Fruit fly (Drosophila melanogaster) whole organism, embryonic: ENCODE measurements around the gene CG1494.

Experiments
- Abd-B ChIP-seq: fragments of 200-800 bp; sonication (Bioruptor generic); optimal IDR thresholded peaks from 2 replicates; lab custom pipeline; 2018; ENCODE audit warnings: missing biosample characterization, mild to moderate bottlenecking, missing genetic modification characterization, moderate library complexity
- Adf1 ChIP-seq: fragments of 200-800 bp; sonication (Bioruptor generic); IDR thresholded peaks from 2 replicates; pipeline ENCODE4 v1.3.6; 2022; ENCODE audit warnings: missing biosample characterization, missing genetic modification characterization
- Asciz ChIP-seq: fragments of 200-800 bp; sonication (Bioruptor generic); optimal IDR thresholded peaks from 2 replicates; lab custom pipeline; 2017; ENCODE audit warnings: missing biosample characterization, mild to moderate bottlenecking, missing genetic modification characterization, missing genetic modification reagents
- Bgb ChIP-seq: fragments of 200-800 bp; sonication (Bioruptor generic); IDR thresholded peaks from 2 replicates; pipeline ENCODE4 v1.3.6; 2022; ENCODE audit warnings: missing biosample characterization, missing genetic modification characterization; ENCODE audit not compliant: partially characterized antibody
- CG10209 ChIP-seq: fragments of 200-800 bp; sonication (Bioruptor generic); optimal IDR thresholded peaks from 3 replicates; lab custom pipeline; 2017; ENCODE audit warnings: missing biosample characterization, mild to moderate bottlenecking, missing genetic modification characterization, missing genetic modification reagents
- CG1024 ChIP-seq: fragments of 200-800 bp; sonication (Bioruptor generic); IDR thresholded peaks from 2 replicates; pipeline ENCODE4 v1.3.6; 2022; ENCODE audit warnings: missing biosample characterization, missing genetic modification characterization
- CG10431 ChIP-seq: fragments of 200-800 bp; sonication (Bioruptor generic); optimal IDR thresholded peaks from 3 replicates; lab custom pipeline; 2018; ENCODE audit warnings: missing biosample characterization, mild to moderate bottlenecking, missing genetic modification characterization
- CG10543 ChIP-seq: fragments of 200-800 bp; sonication (Bioruptor generic); optimal IDR thresholded peaks from 3 replicates; lab custom pipeline; 2017; ENCODE audit warnings: missing biosample characterization, mild to moderate bottlenecking, missing genetic modification characterization, moderate library complexity
- CG10565 ChIP-seq: fragments of 200-800 bp; sonication (Bioruptor generic); optimal IDR thresholded peaks from 3 replicates; lab custom pipeline; 2016; ENCODE audit warnings: missing biosample characterization, mild to moderate bottlenecking, missing genetic modification characterization
- CG11247 ChIP-seq: fragments of 200-800 bp; sonication (Bioruptor generic); IDR thresholded peaks from 2 replicates; pipeline ENCODE4 v1.3.6; 2022; ENCODE audit warnings: missing biosample characterization, missing genetic modification characterization
- CG11456 ChIP-seq: fragments of 200-800 bp; sonication (Bioruptor generic); IDR thresholded peaks from 3 replicates; pipeline ENCODE4 v1.3.6; 2022; ENCODE audit warnings: missing biosample characterization, missing genetic modification characterization
- CG11504 ChIP-seq: fragments of 200-800 bp; sonication (Bioruptor generic); optimal IDR thresholded peaks from 3 replicates; lab custom pipeline; 2019; ENCODE audit warnings: missing biosample characterization, mild to moderate bottlenecking, missing genetic modification characterization, moderate library complexity
- CG12071 ChIP-seq: fragments of 200-800 bp; sonication (Bioruptor generic); optimal IDR thresholded peaks from 3 replicates; lab custom pipeline; 2018; ENCODE audit warnings: missing biosample characterization, mild to moderate bottlenecking, missing genetic modification characterization
- CG12236 ChIP-seq: fragments of 200-800 bp; sonication (Bioruptor generic); optimal IDR thresholded peaks from 2 replicates; lab custom pipeline; 2016; ENCODE audit warnings: missing biosample characterization, missing genetic modification characterization
- CG12942 ChIP-seq: fragments of 200-800 bp; sonication (Bioruptor generic); optimal IDR thresholded peaks from 3 replicates; lab custom pipeline; 2016; ENCODE audit warnings: missing biosample characterization, missing genetic modification characterization
- CG14050 ChIP-seq: fragments of 200-800 bp; sonication (Bioruptor generic); IDR thresholded peaks from 3 replicates; pipeline ENCODE4 v1.3.6; 2022; ENCODE audit warnings: missing biosample characterization, missing genetic modification characterization
- CG14710 ChIP-seq: fragments of 200-800 bp; sonication (Bioruptor generic); optimal IDR thresholded peaks from 3 replicates; lab custom pipeline; 2019; ENCODE audit warnings: missing biosample characterization, mild to moderate bottlenecking, missing genetic modification characterization, moderate library complexity
- CG17568 ChIP-seq: fragments of 200-800 bp; sonication (Bioruptor generic); optimal IDR thresholded peaks from 2 replicates; lab custom pipeline; 2018; ENCODE audit warnings: missing biosample characterization, mild to moderate bottlenecking, missing genetic modification characterization, moderate library complexity
- CG17802 ChIP-seq: fragments of 200-800 bp; sonication (Bioruptor generic); optimal IDR thresholded peaks from 2 replicates; lab custom pipeline; 2018; ENCODE audit warnings: missing biosample characterization, mild to moderate bottlenecking, missing genetic modification characterization, moderate library complexity
- CG18011 ChIP-seq: fragments of 200-800 bp; sonication (Bioruptor generic); optimal IDR thresholded peaks from 2 replicates; lab custom pipeline; 2017; ENCODE audit warnings: missing biosample characterization, missing genetic modification characterization, mild to moderate bottlenecking, moderate library complexity, missing genotype
- CG2678 ChIP-seq: fragments of 200-800 bp; sonication (Bioruptor generic); optimal IDR thresholded peaks from 3 replicates; lab custom pipeline; 2019; ENCODE audit warnings: missing biosample characterization, mild to moderate bottlenecking, missing genetic modification characterization, moderate library complexity
- CG31441 ChIP-seq: fragments of 200-800 bp; sonication (Bioruptor generic); IDR thresholded peaks from 2 replicates; pipeline ENCODE4 v1.3.6; 2022; ENCODE audit warnings: missing biosample characterization, missing genetic modification characterization
- CG4424 ChIP-seq: fragments of 200-800 bp; sonication (Bioruptor generic); optimal IDR thresholded peaks from 3 replicates; lab custom pipeline; 2016; ENCODE audit warnings: missing biosample characterization, missing genetic modification characterization
- CG4617 ChIP-seq: fragments of 200-800 bp; sonication (Bioruptor generic); optimal IDR thresholded peaks from 3 replicates; lab custom pipeline; 2016; ENCODE audit warnings: missing biosample characterization, missing genetic modification characterization, borderline replicate concordance
- CG8765 ChIP-seq: fragments of 200-800 bp; sonication (Bioruptor generic); IDR thresholded peaks from 2 replicates; pipeline ENCODE4 v1.3.6; 2022; ENCODE audit warnings: missing biosample characterization, missing genetic modification characterization
- Fer3 ChIP-seq: fragments of 200-800 bp; sonication (Bioruptor generic); optimal IDR thresholded peaks from 2 replicates; lab custom pipeline; 2018; ENCODE audit warnings: missing biosample characterization, mild to moderate bottlenecking, missing genetic modification characterization, moderate library complexity
- HmgD ChIP-seq: fragments of 200-800 bp; sonication (Bioruptor generic); optimal IDR thresholded peaks from 3 replicates; lab custom pipeline; 2016; ENCODE audit warnings: missing biosample characterization, missing genetic modification characterization
- Hr51 ChIP-seq, 2 experiments: fragments of 200-800 bp; sonication (Bioruptor generic); optimal IDR thresholded peaks; 2 replicates in 1 of 2; 3 replicates in 1 of 2; lab custom pipeline; 2016 to 2018; ENCODE audit warnings: missing biosample characterization in 2 of 2, missing genetic modification characterization in 2 of 2, mild to moderate bottlenecking in 1 of 2, moderate library complexity in 1 of 2
- Optix ChIP-seq: fragments of 200-800 bp; sonication (Bioruptor generic); IDR thresholded peaks from 3 replicates; pipeline ENCODE4 v1.3.6; 2022; ENCODE audit warnings: missing biosample characterization, missing genetic modification characterization
- Ptx1 ChIP-seq: fragments of 200-800 bp; sonication (Bioruptor generic); IDR thresholded peaks from 2 replicates; pipeline ENCODE4 v1.3.6; 2022; ENCODE audit warnings: missing biosample characterization, missing genetic modification characterization
- Tbp ChIP-seq: fragments of >200 bp; optimal IDR thresholded peaks from 2 replicates; lab custom pipeline; 2018; ENCODE audit warnings: missing biosample characterization, missing genetic modification characterization
- Usf ChIP-seq: fragments of 200-800 bp; sonication (Bioruptor generic); optimal IDR thresholded peaks from 2 replicates; lab custom pipeline; 2017; ENCODE audit warnings: missing genotype, missing biosample characterization, missing genetic modification characterization
- amos ChIP-seq: fragments of 200-800 bp; sonication (Bioruptor generic); IDR thresholded peaks from 2 replicates; pipeline ENCODE4 v1.3.6; 2022; ENCODE audit warnings: missing biosample characterization, missing genetic modification characterization; ENCODE audit not compliant: partially characterized antibody
- chinmo ChIP-seq: fragments of 200-800 bp; sonication (Bioruptor generic); IDR thresholded peaks from 4 replicates; pipeline ENCODE4 v1.3.6; 2022; ENCODE audit warnings: missing biosample characterization, missing genetic modification characterization; ENCODE audit not compliant: partially characterized antibody
- dmrt11E ChIP-seq: fragments of 200-800 bp; sonication (Bioruptor generic); optimal IDR thresholded peaks from 3 replicates; lab custom pipeline; 2018; ENCODE audit warnings: missing biosample characterization, mild to moderate bottlenecking, missing genetic modification characterization, moderate library complexity
- dpn ChIP-seq, 2 experiments: fragments of 200-800 bp; sonication (Bioruptor generic); optimal IDR thresholded peaks; 3 replicates each; lab custom pipeline; 2016; ENCODE audit warnings: missing biosample characterization in 2 of 2, missing genetic modification characterization in 2 of 2
- ftz-f1 ChIP-seq: fragments of 200-800 bp; sonication (Bioruptor generic); optimal IDR thresholded peaks from 2 replicates; lab custom pipeline; 2016; ENCODE audit warnings: missing biosample characterization, missing genetic modification characterization
- gem ChIP-seq: fragments of 200-800 bp; sonication (Bioruptor generic); optimal IDR thresholded peaks from 2 replicates; lab custom pipeline; 2019; ENCODE audit warnings: missing biosample characterization, mild to moderate bottlenecking, missing genetic modification characterization, moderate library complexity
- lmd ChIP-seq: fragments of 200-800 bp; sonication (Bioruptor generic); IDR thresholded peaks from 2 replicates; pipeline ENCODE4 v1.3.6; 2022; ENCODE audit warnings: missing biosample characterization, missing genetic modification characterization
- nau ChIP-seq: fragments of 200-800 bp; sonication (Bioruptor generic); optimal IDR thresholded peaks from 3 replicates; lab custom pipeline; 2017; ENCODE audit warnings: missing biosample characterization, mild to moderate bottlenecking, missing genetic modification characterization, missing genetic modification reagents
- ranshi ChIP-seq: fragments of 200-800 bp; sonication (Bioruptor generic); IDR thresholded peaks from 2 replicates; pipeline ENCODE4 v1.3.6; 2022; ENCODE audit warnings: missing biosample characterization, missing genetic modification characterization
- ro ChIP-seq: fragments of 200-800 bp; sonication (Bioruptor generic); IDR thresholded peaks from 2 replicates; pipeline ENCODE4 v1.3.6; 2022; ENCODE audit warnings: missing biosample characterization, missing genetic modification characterization
- sc ChIP-seq, 3 experiments: fragments of >200 bp in 2 of 3; fragments of 200-800 bp in 1 of 3; sonication (Bioruptor generic) in 1 of 3; optimal IDR thresholded peaks; 2 replicates in 2 of 3; 3 replicates in 1 of 3; lab custom pipeline; 2017; ENCODE audit warnings: mild to moderate bottlenecking in 1 of 3, missing biosample characterization in 1 of 3, missing genetic modification characterization in 1 of 3, missing genetic modification reagents in 1 of 3
- slbo ChIP-seq: fragments of 200-800 bp; sonication (Bioruptor generic); IDR thresholded peaks from 2 replicates; pipeline ENCODE4 v1.3.6; 2022; ENCODE audit warnings: missing biosample characterization, missing genetic modification characterization
- stc ChIP-seq: fragments of 200-800 bp; sonication (Bioruptor generic); IDR thresholded peaks from 2 replicates; pipeline ENCODE4 v1.3.6; 2022; ENCODE audit warnings: missing biosample characterization, missing genetic modification characterization
- tgo ChIP-seq: fragments of 200-800 bp; sonication (Bioruptor generic); IDR thresholded peaks from 3 replicates; pipeline ENCODE4 v1.3.6; 2022; ENCODE audit warnings: missing biosample characterization, missing genetic modification characterization
- tx ChIP-seq: fragments of 200-800 bp; sonication (Bioruptor generic); optimal IDR thresholded peaks from 2 replicates; lab custom pipeline; 2016; ENCODE audit warnings: missing biosample characterization, missing genetic modification characterization
- unpg ChIP-seq: fragments of 200-800 bp; sonication (Bioruptor generic); optimal IDR thresholded peaks from 3 replicates; lab custom pipeline; 2018; ENCODE audit warnings: missing biosample characterization, mild to moderate bottlenecking, missing genetic modification characterization, moderate library complexity

CG1494 gene

DNA sequence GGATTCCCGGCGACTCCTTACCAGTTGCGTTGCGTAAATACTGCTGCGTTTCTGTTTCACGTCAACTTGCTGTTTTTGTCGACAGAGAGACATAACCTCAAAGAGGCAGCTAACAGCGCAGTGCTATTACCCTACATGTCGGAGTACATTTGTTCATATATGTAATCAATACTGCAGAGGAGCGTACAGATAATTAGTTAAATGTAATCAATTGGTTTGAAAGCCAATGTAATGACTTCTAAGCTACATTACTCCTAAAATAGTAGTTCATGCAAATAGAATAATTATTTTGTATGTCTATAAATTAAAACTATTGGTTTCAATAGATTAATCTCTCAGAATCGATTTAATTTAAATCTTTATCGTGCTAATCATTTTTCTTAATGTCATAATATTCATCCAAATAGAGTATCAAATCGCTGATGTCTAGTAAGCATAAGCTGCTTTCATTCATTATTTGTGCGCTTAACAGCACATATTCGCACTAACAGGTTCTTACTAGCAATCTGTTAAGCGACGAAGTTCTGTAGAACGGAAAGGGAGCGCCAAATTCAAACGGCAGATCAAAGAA, 34.2 kb downstream of the CG1494 start, which contains the start of the genes SLIRP1 and anox (continued):
- TF ChIP-seq amos (no peak), dmrt11E (tag; lab: Kevin White, UChicago) (peak; percentile 92), CG31441 (GFP tag; lab: Robert Waterston, UW) (peak; percentile 89), CG12071 (GFP tag; lab: Kevin White, UChicago) (peak; percentile 60), nau (peak; percentile 77), Adf1 (GFP tag; lab: Robert Waterston, UW) (peak; percentile 49), CG17568 (GFP tag; lab: Kevin White, UChicago) (no peak), dpn (GFP tag; optimal IDR thresholded peaks at IDR 0.05; lab: Kevin White, UChicago) (peak; percentile 78 to 87), CG10543 (GFP tag; lab: Kevin White, UChicago) (peak; percentile 77), Usf (peak; percentile 81), sc (optimal IDR thresholded peaks at IDR 0.05; lab: Kevin White, UChicago) (no peak), sc (GFP tag; optimal IDR thresholded peaks at IDR 0.05; lab: Kevin White, UChicago) (peak; percentile 72), stc (GFP tag; lab: Robert Waterston, UW) (peak; percentile 58), CG12236 (peak; percentile 76), CG4424 (GFP tag; lab: Kevin White, UChicago) (peak; percentile 89), CG10431 (GFP tag; lab: Kevin White, UChicago) (peak; percentile 70), CG11504 (peak; percentile 91), HmgD (peak; percentile 49), chinmo (no peak), CG12942 (GFP tag; lab: Kevin White, UChicago) (peak; percentile 82), CG11456 (peak; percentile 79; the same call in 1 of the 3 replicates), CG17802 (tag; lab: Kevin White, UChicago) (peak; percentile 40), CG11247 (GFP tag; lab: Robert Waterston, UW) (peak; percentile 73), Hr51 (GFP tag; optimal IDR thresholded peaks at IDR 0.05; lab: Kevin White, UChicago) (peak; percentile 39 to 92), CG14710 (tag; lab: Kevin White, UChicago) (peak; percentile 92), Abd-B (GFP tag; lab: Kevin White, UChicago) (peak; percentile 91), ro (GFP tag; lab: Robert Waterston, UW) (peak; percentile 29; the same call in 1 of the 2 replicates), CG2678 (tag; lab: Kevin White, UChicago) (peak; percentile 95), CG18011 (GFP tag; lab: Kevin White, UChicago) (peak; percentile 54), tx (peak; percentile 69), CG8765 (peak; percentile 49; the same call in 1 of the 2 replicates), Bgb (no peak), CG1024 (GFP tag; lab: Robert Waterston, UW) (no peak), Tbp (GFP tag; lab: Kevin White, UChicago) (no peak), lmd (peak; percentile 88), Asciz (no peak), slbo (peak; percentile 84), Optix (GFP tag; lab: Robert Waterston, UW) (no peak), unpg (GFP tag; lab: Kevin White, UChicago) (peak; percentile 89), CG10565 (GFP tag; lab: Kevin White, UChicago) (peak; percentile 28), ranshi (GFP tag; lab: Robert Waterston, UW) (peak; percentile 80; the same call in 1 of the 2 replicates), ftz-f1 (GFP tag; lab: Kevin White, UChicago) (no peak), Ptx1 (GFP tag; lab: Robert Waterston, UW) (peak; percentile 88), gem (peak; percentile 95), tgo (GFP tag; lab: Robert Waterston, UW) (peak; percentile 85), CG10209 (GFP tag; lab: Kevin White, UChicago) (peak; percentile 83), CG14050 (GFP tag; lab: Robert Waterston, UW) (peak; percentile 60; the same call in 2 of the 3 replicates), Fer3 (tag; lab: Kevin White, UChicago) (peak; percentile 85), CG4617 (peak; percentile 55)
